Worm (Caenorhabditis elegans) whole organism, L2 larva: ENCODE measurements around the gene mdh-2.

ENCODE experiments used
- aly-2 ChIP-seq: fragments of 150-350 bp; optimal IDR thresholded peaks from 2 replicates; lab custom pipeline; 2014; ENCODE audit warnings: missing biosample characterization, missing genetic modification characterization
- ama-1 ChIP-seq: fragments of 150-350 bp; optimal IDR thresholded peaks from 2 replicates; lab custom pipeline; 2018; ENCODE audit warnings: inconsistent platforms
- ceh-82 ChIP-seq: fragments of 150-350 bp; optimal IDR thresholded peaks from 2 replicates; lab custom pipeline; 2014; ENCODE audit warnings: missing biosample characterization, missing genetic modification characterization
- egl-27 ChIP-seq: sonication (generic microtip); optimal IDR thresholded peaks from 3 replicates; lab custom pipeline; 2017; ENCODE audit warnings: missing biosample characterization, missing genetic modification reagents, missing genetic modification characterization
- gmeb-1 ChIP-seq: fragments of 150-350 bp; optimal IDR thresholded peaks from 2 replicates; lab custom pipeline; 2014; ENCODE audit warnings: missing biosample characterization, missing genetic modification characterization
- lin-39 ChIP-seq: fragments of 150-350 bp; optimal IDR thresholded peaks from 2 replicates; lab custom pipeline; 2014; ENCODE audit warnings: missing biosample characterization, missing genetic modification reagents, missing genetic modification characterization
- lsy-2 ChIP-seq, 2 experiments: fragments of 150-350 bp in 1 of 2; sonication (generic microtip) in 1 of 2; optimal IDR thresholded peaks; 2 replicates each; lab custom pipeline; 2014 to 2017; ENCODE audit warnings: missing biosample characterization in 2 of 2, missing genetic modification characterization in 2 of 2
- mdl-1 ChIP-seq, 2 experiments: fragments of 150-350 bp in 1 of 2; sonication (generic microtip) in 1 of 2; optimal IDR thresholded peaks; 2 replicates each; lab custom pipeline; 2017; ENCODE audit warnings: missing biosample characterization in 2 of 2, missing genetic modification characterization in 2 of 2
- nhr-10 ChIP-seq: sonication (generic microtip); optimal IDR thresholded peaks from 2 replicates; lab custom pipeline; 2017; ENCODE audit warnings: missing biosample characterization, missing genetic modification characterization
- nhr-11 ChIP-seq: fragments of 150-350 bp; optimal IDR thresholded peaks from 2 replicates; lab custom pipeline; 2014; ENCODE audit warnings: missing biosample characterization, missing genetic modification characterization
- nhr-77 ChIP-seq: fragments of 150-350 bp; optimal IDR thresholded peaks from 2 replicates; lab custom pipeline; 2014; ENCODE audit warnings: missing biosample characterization, missing genetic modification characterization
- skn-1 ChIP-seq: sonication (generic microtip); optimal IDR thresholded peaks from 2 replicates; lab custom pipeline; 2017; ENCODE audit warnings: missing biosample characterization, missing genetic modification characterization
- zag-1 ChIP-seq: fragments of 150-350 bp; optimal IDR thresholded peaks from 2 replicates; lab custom pipeline; 2014; ENCODE audit warnings: missing biosample characterization, missing genetic modification characterization

DNA sequence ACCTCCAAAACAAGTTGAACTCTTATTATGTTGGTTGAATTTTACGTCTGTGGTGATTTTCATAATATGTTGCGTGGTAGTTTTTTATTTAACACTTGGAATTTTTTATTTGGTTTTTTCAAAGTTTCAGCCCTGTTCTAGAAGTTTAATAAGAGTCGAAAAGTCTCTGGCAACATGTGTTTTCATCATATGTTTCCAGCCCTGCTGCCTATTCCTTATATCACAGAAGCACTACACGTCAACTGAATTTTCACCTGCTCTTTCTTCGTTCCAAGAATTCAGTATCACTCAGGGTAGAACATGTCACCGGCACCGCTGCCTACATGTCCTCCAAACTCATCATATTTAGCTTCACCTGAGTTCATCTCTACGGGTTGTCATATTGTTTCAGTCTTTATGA is 2.6 kb upstream of the mdh-2 start, which contains the start of gene srh-40:
- TF ChIP-seq ama-1 (lab: Kevin White, UChicago): no peak
- no peak for TF ChIP-seq nhr-11
- no peak for TF ChIP-seq nhr-77
- no peak for TF ChIP-seq lin-39 (tag; lab: Kevin White, UChicago)
- no peak for TF ChIP-seq egl-27 (tag; lab: Kevin White, UChicago)
- no peak for TF ChIP-seq nhr-10 (tag; lab: Kevin White, UChicago)
- no peak for TF ChIP-seq mdl-1 (tag; optimal IDR thresholded peaks at IDR 0.05; lab: Kevin White, UChicago)
- TF ChIP-seq skn-1 (tag; lab: Kevin White, UChicago): no peak
- TF ChIP-seq gmeb-1 (tag; lab: Kevin White, UChicago): no peak
- no peak for TF ChIP-seq zag-1 (tag; lab: Kevin White, UChicago)
- no peak for TF ChIP-seq aly-2
- no peak for TF ChIP-seq ceh-82
- TF ChIP-seq lsy-2 (tag; optimal IDR thresholded peaks at IDR 0.05; lab: Kevin White, UChicago): no peak
